Fruit fly (Drosophila melanogaster) whole organism, embryonic: Measurements from ENCODE around the gene CG3224.

ENCODE experiments used
- Blimp-1 ChIP-seq: fragments of 200-800 bp; sonication (Bioruptor generic); optimal IDR thresholded peaks from 3 replicates; lab custom pipeline; 2018; ENCODE audit warnings: missing biosample characterization, missing genetic modification characterization, mild to moderate bottlenecking, moderate library complexity, missing genetic modification reagents
- CG10267 ChIP-seq: fragments of 200-800 bp; sonication (Bioruptor generic); optimal IDR thresholded peaks from 2 replicates; lab custom pipeline; 2018; ENCODE audit warnings: missing biosample characterization, mild to moderate bottlenecking, missing genetic modification characterization, moderate library complexity
- CG10274 ChIP-seq: fragments of 200-800 bp; sonication (Bioruptor generic); optimal IDR thresholded peaks from 3 replicates; lab custom pipeline; 2017; ENCODE audit warnings: missing biosample characterization, mild to moderate bottlenecking, missing genetic modification characterization
- CG11093 ChIP-seq: fragments of 200-800 bp; sonication (Bioruptor generic); IDR thresholded peaks from 3 replicates; pipeline ENCODE4 v1.3.6; 2022; ENCODE audit warnings: missing biosample characterization, missing genetic modification characterization
- CG12769 ChIP-seq: fragments of 200-800 bp; sonication (Bioruptor generic); optimal IDR thresholded peaks from 2 replicates; lab custom pipeline; 2019; ENCODE audit warnings: missing biosample characterization, mild to moderate bottlenecking, missing genetic modification characterization, moderate library complexity
- CG13287 ChIP-seq: fragments of 200-800 bp; sonication (Bioruptor generic); IDR thresholded peaks from 2 replicates; pipeline ENCODE4 v1.3.6; 2022; ENCODE audit warnings: missing biosample characterization, missing genetic modification characterization; ENCODE audit not compliant: partially characterized antibody
- CG14710 ChIP-seq: fragments of 200-800 bp; sonication (Bioruptor generic); optimal IDR thresholded peaks from 3 replicates; lab custom pipeline; 2019; ENCODE audit warnings: missing biosample characterization, mild to moderate bottlenecking, missing genetic modification characterization, moderate library complexity
- CG15073 ChIP-seq: fragments of 200-800 bp; sonication (Bioruptor generic); optimal IDR thresholded peaks from 2 replicates; lab custom pipeline; 2016; ENCODE audit warnings: missing biosample characterization, missing genetic modification characterization
- CG17829 ChIP-seq: fragments of 200-800 bp; optimal IDR thresholded peaks from 2 replicates; lab custom pipeline; 2019; ENCODE audit warnings: missing biosample characterization, mild to moderate bottlenecking, missing genetic modification characterization, moderate library complexity
- CG2678 ChIP-seq: fragments of 200-800 bp; sonication (Bioruptor generic); optimal IDR thresholded peaks from 3 replicates; lab custom pipeline; 2019; ENCODE audit warnings: missing biosample characterization, mild to moderate bottlenecking, missing genetic modification characterization, moderate library complexity
- CG4707 ChIP-seq: fragments of 200-800 bp; sonication (Bioruptor generic); optimal IDR thresholded peaks from 2 replicates; lab custom pipeline; 2018; ENCODE audit warnings: missing biosample characterization, mild to moderate bottlenecking, missing genetic modification characterization, moderate library complexity
- CG6175 ChIP-seq: fragments of 200-800 bp; sonication (Bioruptor generic); IDR thresholded peaks from 3 replicates; pipeline ENCODE4 v1.3.6; 2022; ENCODE audit warnings: missing biosample characterization, missing genetic modification characterization
- CG6813 ChIP-seq: fragments of 200-800 bp; sonication (Bioruptor generic); optimal IDR thresholded peaks from 2 replicates; lab custom pipeline; 2017; ENCODE audit warnings: missing biosample characterization, missing genetic modification characterization, mild to moderate bottlenecking, moderate library complexity, missing genetic modification reagents
- CG8290 ChIP-seq, 3 experiments: fragments of 200-800 bp; sonication (Bioruptor generic); optimal IDR thresholded peaks; 2 replicates each; lab custom pipeline; 2016 to 2019; ENCODE audit warnings: missing biosample characterization in 3 of 3, missing genetic modification characterization in 3 of 3, mild to moderate bottlenecking in 2 of 3, moderate library complexity in 1 of 3
- CG8765 ChIP-seq: fragments of 200-800 bp; sonication (Bioruptor generic); IDR thresholded peaks from 2 replicates; pipeline ENCODE4 v1.3.6; 2022; ENCODE audit warnings: missing biosample characterization, missing genetic modification characterization
- CG9876 ChIP-seq: fragments of 200-800 bp; sonication (Bioruptor generic); optimal IDR thresholded peaks from 2 replicates; lab custom pipeline; 2016; ENCODE audit warnings: missing biosample characterization, missing genetic modification characterization
- Drgx ChIP-seq: fragments of 200-800 bp; sonication (Bioruptor generic); IDR thresholded peaks from 2 replicates; pipeline ENCODE4 v1.3.6; 2022; ENCODE audit warnings: missing biosample characterization, missing genetic modification characterization
- Hey ChIP-seq: fragments of 200-800 bp; sonication (Bioruptor generic); optimal IDR thresholded peaks from 3 replicates; lab custom pipeline; 2018; ENCODE audit warnings: missing biosample characterization, mild to moderate bottlenecking, missing genetic modification characterization
- Mad ChIP-seq: fragments of 200-800 bp; sonication (Bioruptor generic); optimal IDR thresholded peaks from 2 replicates; lab custom pipeline; 2016; ENCODE audit warnings: missing biosample characterization, missing genetic modification characterization
- Med ChIP-seq: fragments of 200-800 bp; sonication (Bioruptor generic); peaks from one replicate; lab custom pipeline; 2016; ENCODE audit warnings: missing biosample characterization, missing genetic modification characterization, mild to moderate bottlenecking, inconsistent platforms, moderate library complexity
- Meics ChIP-seq: fragments of 200-800 bp; sonication (Bioruptor generic); optimal IDR thresholded peaks from 2 replicates; lab custom pipeline; 2017; ENCODE audit warnings: missing biosample characterization, mild to moderate bottlenecking, missing genetic modification characterization
- NFAT ChIP-seq: fragments of 200-800 bp; sonication (Bioruptor generic); IDR thresholded peaks from 2 replicates; pipeline ENCODE4 v1.3.6; 2022; ENCODE audit warnings: missing biosample characterization, missing genetic modification characterization
- Neu2 ChIP-seq: fragments of 200-800 bp; sonication (Bioruptor generic); optimal IDR thresholded peaks from 3 replicates; lab custom pipeline; 2016; ENCODE audit warnings: missing biosample characterization, missing genetic modification characterization, borderline replicate concordance
- Poxn ChIP-seq: fragments of 200-800 bp; sonication (Bioruptor generic); IDR thresholded peaks from 2 replicates; pipeline ENCODE4 v1.3.6; 2022; ENCODE audit warnings: missing biosample characterization, missing genetic modification characterization
- Rfx ChIP-seq: fragments of 200-800 bp; sonication (Bioruptor generic); IDR thresholded peaks from 2 replicates; pipeline ENCODE4 v1.3.6; 2022; ENCODE audit warnings: missing biosample characterization, missing genetic modification characterization
- Sox102F ChIP-seq: fragments of 200-800 bp; sonication (Bioruptor generic); optimal IDR thresholded peaks from 2 replicates; lab custom pipeline; 2018; ENCODE audit warnings: missing biosample characterization, mild to moderate bottlenecking, missing genetic modification characterization, moderate library complexity
- Stat92E ChIP-seq, 3 experiments: fragments of >200 bp in 2 of 3; fragments of 200-800 bp in 1 of 3; sonication (Bioruptor generic) in 1 of 3; optimal IDR thresholded peaks; 2 replicates each; lab custom pipeline; 2017 to 2019; ENCODE audit warnings: missing biosample characterization in 3 of 3, missing genetic modification characterization in 3 of 3, mild to moderate bottlenecking in 1 of 3, moderate library complexity in 1 of 3
- Tbp ChIP-seq: fragments of >200 bp; optimal IDR thresholded peaks from 2 replicates; lab custom pipeline; 2018; ENCODE audit warnings: missing biosample characterization, missing genetic modification characterization
- YL-1 ChIP-seq: fragments of 200-800 bp; sonication (Bioruptor generic); optimal IDR thresholded peaks from 3 replicates; lab custom pipeline; 2017; ENCODE audit warnings: missing biosample characterization, mild to moderate bottlenecking, missing genetic modification characterization
- ab ChIP-seq: fragments of 200-800 bp; sonication (Bioruptor generic); optimal IDR thresholded peaks from 2 replicates; lab custom pipeline; 2016; ENCODE audit warnings: missing biosample characterization, missing genetic modification characterization
- abd-A ChIP-seq: fragments of 200-800 bp; sonication (Bioruptor generic); optimal IDR thresholded peaks from 3 replicates; lab custom pipeline; 2019; ENCODE audit warnings: missing biosample characterization, mild to moderate bottlenecking, missing genetic modification characterization, moderate library complexity
- br ChIP-seq: fragments of >200 bp; optimal IDR thresholded peaks from 2 replicates; lab custom pipeline; 2017
- chn ChIP-seq: fragments of 200-800 bp; sonication (Bioruptor generic); optimal IDR thresholded peaks from 2 replicates; lab custom pipeline; 2016; ENCODE audit warnings: missing biosample characterization, missing genetic modification characterization
- ems ChIP-seq: fragments of 200-800 bp; sonication (Bioruptor generic); optimal IDR thresholded peaks from 3 replicates; lab custom pipeline; 2016; ENCODE audit warnings: missing biosample characterization, missing genetic modification characterization
- esg ChIP-seq: fragments of 200-800 bp; sonication (Bioruptor generic); conservative IDR thresholded peaks from 2 replicates; pipeline ENCODE4 v1.3.6; 2022; ENCODE audit warnings: missing biosample characterization, missing genetic modification characterization
- fd64A ChIP-seq: fragments of 200-800 bp; sonication (Bioruptor generic); optimal IDR thresholded peaks from 3 replicates; lab custom pipeline; 2018; ENCODE audit warnings: missing biosample characterization, mild to moderate bottlenecking, missing genetic modification characterization
- gem ChIP-seq: fragments of 200-800 bp; sonication (Bioruptor generic); optimal IDR thresholded peaks from 2 replicates; lab custom pipeline; 2019; ENCODE audit warnings: missing biosample characterization, mild to moderate bottlenecking, missing genetic modification characterization, moderate library complexity
- insv ChIP-seq, 2 experiments: fragments of 200-800 bp; sonication (Bioruptor generic); optimal IDR thresholded peaks; 3 replicates each; lab custom pipeline; 2016 to 2018; ENCODE audit warnings: missing biosample characterization in 2 of 2, missing genetic modification characterization in 2 of 2
- otp ChIP-seq: fragments of 200-800 bp; sonication (Bioruptor generic); IDR thresholded peaks from 3 replicates; pipeline ENCODE4, ENCODE4 v1.3.6; 2022; ENCODE audit warnings: missing biosample characterization, missing genetic modification characterization
- phol ChIP-seq: fragments of 200-800 bp; sonication (Bioruptor generic); optimal IDR thresholded peaks from 3 replicates; lab custom pipeline; 2018; ENCODE audit warnings: missing biosample characterization, mild to moderate bottlenecking, missing genetic modification characterization, moderate library complexity
- pum ChIP-seq: fragments of 200-800 bp; sonication (Bioruptor generic); optimal IDR thresholded peaks from 2 replicates; lab custom pipeline; 2016; ENCODE audit warnings: missing biosample characterization, missing genetic modification characterization
- row ChIP-seq: fragments of 200-800 bp; sonication (Bioruptor generic); IDR thresholded peaks from 3 replicates; pipeline ENCODE4 v1.3.6; 2022; ENCODE audit warnings: missing biosample characterization, missing genetic modification characterization
- run ChIP-seq: fragments of 200-800 bp; sonication (Bioruptor generic); optimal IDR thresholded peaks from 3 replicates; lab custom pipeline; 2018; ENCODE audit warnings: missing biosample characterization, mild to moderate bottlenecking, missing genetic modification characterization
- salm ChIP-seq: fragments of 200-800 bp; sonication (Bioruptor generic); optimal IDR thresholded peaks from 2 replicates; lab custom pipeline; 2018; ENCODE audit warnings: missing biosample characterization, mild to moderate bottlenecking, missing genetic modification characterization
- scrt ChIP-seq: fragments of 200-800 bp; sonication (Bioruptor generic); optimal IDR thresholded peaks from 2 replicates; lab custom pipeline; 2018; ENCODE audit warnings: missing biosample characterization, mild to moderate bottlenecking, missing genetic modification characterization, moderate library complexity
- sim ChIP-seq: fragments of 200-800 bp; sonication (Bioruptor generic); IDR thresholded peaks from 2 replicates; pipeline ENCODE4 v1.3.6; 2022; ENCODE audit warnings: missing biosample characterization, missing genetic modification characterization
- slou ChIP-seq: fragments of 200-800 bp; sonication (Bioruptor generic); optimal IDR thresholded peaks from 3 replicates; lab custom pipeline; 2016; ENCODE audit warnings: missing biosample characterization, missing genetic modification characterization
- sob ChIP-seq: fragments of 200-800 bp; sonication (Bioruptor generic); IDR thresholded peaks from 2 replicates; pipeline ENCODE4 v1.3.6; 2022; ENCODE audit warnings: missing biosample characterization, missing genetic modification characterization
- stc ChIP-seq: fragments of 200-800 bp; sonication (Bioruptor generic); IDR thresholded peaks from 2 replicates; pipeline ENCODE4 v1.3.6; 2022; ENCODE audit warnings: missing biosample characterization, missing genetic modification characterization
- sug ChIP-seq: fragments of 200-800 bp; optimal IDR thresholded peaks from 2 replicates; lab custom pipeline; 2019; ENCODE audit warnings: missing biosample characterization, mild to moderate bottlenecking, missing genetic modification characterization, moderate library complexity

CG3224 gene

dm6 chrX:6700263-6700989 is 39.2 kb upstream of the CG3224 start (continued):
- TF ChIP-seq phol (tag; lab: Kevin White, UChicago), result no peak
- TF ChIP-seq CG14710 (tag; lab: Kevin White, UChicago), result no peak
- no peak for TF ChIP-seq ab (GFP tag; lab: Kevin White, UChicago)
- TF ChIP-seq br, result no peak
- TF ChIP-seq sim, result no peak
- no peak for TF ChIP-seq YL-1 (GFP tag; lab: Kevin White, UChicago)
- TF ChIP-seq CG6813 (GFP tag; lab: Kevin White, UChicago), result no peak
- TF ChIP-seq Mad (GFP tag; lab: Kevin White, UChicago), result no peak
- TF ChIP-seq chn (GFP tag; lab: Kevin White, UChicago), result no peak
- TF ChIP-seq otp (GFP tag; lab: Robert Waterston, UW), result no peak
- no peak for TF ChIP-seq CG4707 (GFP tag; lab: Kevin White, UChicago)
- no peak for TF ChIP-seq Stat92E (GFP tag; optimal IDR thresholded peaks at IDR 0.05; lab: Kevin White, UChicago)
- TF ChIP-seq CG8290 (GFP tag; optimal IDR thresholded peaks at IDR 0.05; lab: Kevin White, UChicago), result no peak
- TF ChIP-seq CG8290 (tag; optimal IDR thresholded peaks at IDR 0.05; lab: Kevin White, UChicago), result peak in 1 of 2 experiments; percentile 6
- TF ChIP-seq Poxn (GFP tag; lab: Robert Waterston, UW), result no peak
- TF ChIP-seq fd64A (GFP tag; lab: Kevin White, UChicago), result no peak
- TF ChIP-seq run (tag; lab: Kevin White, UChicago), result no peak
- peak; percentile 20 for TF ChIP-seq CG12769 (tag; lab: Kevin White, UChicago)
- TF ChIP-seq row (GFP tag; lab: Robert Waterston, UW), result no peak
- TF ChIP-seq CG13287 (GFP tag; lab: Robert Waterston, UW), result peak; percentile 5; the same call in 1 of the 2 replicates
- TF ChIP-seq Rfx (GFP tag; lab: Robert Waterston, UW), result no peak; the same call in 1 of the 2 replicates
- TF ChIP-seq slou, result no peak
- no peak for TF ChIP-seq CG15073
- no peak for TF ChIP-seq CG11093 (GFP tag; lab: Robert Waterston, UW)
- no peak for TF ChIP-seq CG6175 (GFP tag; lab: Robert Waterston, UW)
- no peak for TF ChIP-seq CG10267 (tag; lab: Kevin White, UChicago)
- TF ChIP-seq Meics, result no peak
- TF ChIP-seq Neu2 (GFP tag; lab: Kevin White, UChicago), result no peak
- TF ChIP-seq CG10274 (GFP tag; lab: Kevin White, UChicago), result no peak
- no peak for TF ChIP-seq ems (GFP tag; lab: Kevin White, UChicago)
- no peak for TF ChIP-seq NFAT (GFP tag; lab: Robert Waterston, UW)
- TF ChIP-seq Med (GFP tag; lab: Kevin White, UChicago), result peak; percentile 64
- TF ChIP-seq stc, result no peak
- TF ChIP-seq esg (GFP tag; lab: Robert Waterston, UW), result no peak
- TF ChIP-seq abd-A (tag; lab: Kevin White, UChicago), result peak; percentile 59
- TF ChIP-seq CG17829 (tag; lab: Kevin White, UChicago), result no peak
- no peak for TF ChIP-seq Blimp-1 (GFP tag; lab: Kevin White, UChicago)
- TF ChIP-seq scrt, result no peak
- TF ChIP-seq Tbp (GFP tag; lab: Kevin White, UChicago), result no peak
- no peak for TF ChIP-seq Sox102F (GFP tag; lab: Kevin White, UChicago)
- no peak for TF ChIP-seq Hey (tag; lab: Kevin White, UChicago)
- no peak for TF ChIP-seq CG2678 (tag; lab: Kevin White, UChicago)
- TF ChIP-seq CG9876 (GFP tag; lab: Kevin White, UChicago), result no peak
- no peak for TF ChIP-seq CG8765 (GFP tag; lab: Robert Waterston, UW)
- no peak for TF ChIP-seq pum (GFP tag; lab: Kevin White, UChicago)
- TF ChIP-seq gem (tag; lab: Kevin White, UChicago), result no peak
- TF ChIP-seq Drgx (GFP tag; lab: Robert Waterston, UW), result no peak
- no peak for TF ChIP-seq insv (GFP tag; optimal IDR thresholded peaks at IDR 0.05; lab: Kevin White, UChicago)
- peak; percentile 2 for TF ChIP-seq sug
- peak; percentile 20 for TF ChIP-seq salm (tag; lab: Kevin White, UChicago)
- TF ChIP-seq sob (GFP tag; lab: Robert Waterston, UW), result no peak
